Fruit fly (Drosophila melanogaster): ENCODE results near the gene CG13640.

The CG13640 gene

dm6 chr3R:24862065-24862464 lies at the start of gene CG13640:
TSS of gene CG13640 (minus strand) at chr3R:24862165.
- TF ChIP-seq Sin3A (optimal IDR thresholded peaks at IDR 0.05) (no peak), insv (optimal IDR thresholded peaks at IDR 0.05) (no peak), ttk (optimal IDR thresholded peaks at IDR 0.05) (no peak), h (optimal IDR thresholded peaks at IDR 0.05) (no peak), psq (optimal IDR thresholded peaks at IDR 0.05) (no peak), Myc (optimal IDR thresholded peaks at IDR 0.05) (no peak)

dm6 chr3R:24910097-24910496 lies 48.1 kb upstream of the CG13640 start:
- no peak for TF ChIP-seq h (optimal IDR thresholded peaks at IDR 0.05)
- no peak for TF ChIP-seq insv (optimal IDR thresholded peaks at IDR 0.05)
- TF ChIP-seq psq (optimal IDR thresholded peaks at IDR 0.05), result no peak
- TF ChIP-seq Myc (optimal IDR thresholded peaks at IDR 0.05), result no peak
- TF ChIP-seq Sin3A (optimal IDR thresholded peaks at IDR 0.05), result no peak
- no peak for TF ChIP-seq ttk (optimal IDR thresholded peaks at IDR 0.05)

- TF ChIP-seq Sin3A (optimal IDR thresholded peaks at IDR 0.05) (no peak), ttk (optimal IDR thresholded peaks at IDR 0.05) (no peak), insv (optimal IDR thresholded peaks at IDR 0.05) (no peak), Myc (optimal IDR thresholded peaks at IDR 0.05) (no peak), h (optimal IDR thresholded peaks at IDR 0.05) (no peak), psq (optimal IDR thresholded peaks at IDR 0.05) (no peak)
These were observed 46.1 kb upstream of the CG13640 start for dm6 chr3R:24908034-24908433.

dm6 chr3R:24906648-24907047 lies 44.7 kb upstream of the CG13640 start:
- TF ChIP-seq Myc (optimal IDR thresholded peaks at IDR 0.05) (no peak), Sin3A (optimal IDR thresholded peaks at IDR 0.05) (no peak), h (optimal IDR thresholded peaks at IDR 0.05) (no peak), insv (optimal IDR thresholded peaks at IDR 0.05) (no peak), psq (optimal IDR thresholded peaks at IDR 0.05) (no peak)

- TF ChIP-seq Sin3A (optimal IDR thresholded peaks at IDR 0.05), result no peak
These were observed 44.1 kb upstream of the CG13640 start, which contains the start of gene CG13643 for dm6 chr3R:24905959-24906634. TSS of gene CG13643 (minus strand) at chr3R:24906004.

dm6 chr3R:24900816-24901215 lies 38.9 kb upstream of the CG13640 start, which contains the start of gene CG10845:
TSS of gene CG10845 (plus strand) at chr3R:24901116.
- TF ChIP-seq Sin3A (optimal IDR thresholded peaks at IDR 0.05) (no peak), insv (optimal IDR thresholded peaks at IDR 0.05) (no peak)

- TF ChIP-seq h (optimal IDR thresholded peaks at IDR 0.05) (no peak), insv (optimal IDR thresholded peaks at IDR 0.05) (no peak), ttk (optimal IDR thresholded peaks at IDR 0.05) (no peak), Sin3A (optimal IDR thresholded peaks at IDR 0.05) (no peak), psq (optimal IDR thresholded peaks at IDR 0.05) (no peak), Myc (optimal IDR thresholded peaks at IDR 0.05) (no peak)
These were observed 32.6 kb upstream of the CG13640 start, which contains the start of the genes CG31121 and CG11069 for dm6 chr3R:24894419-24895206. TSS of gene CG31121 (minus strand) at chr3R:24894605. TSS of gene CG11069 (plus strand) at chr3R:24894742.

dm6 chr3R:24893320-24893955 lies 31.5 kb upstream of the CG13640 start:
- TF ChIP-seq h (optimal IDR thresholded peaks at IDR 0.05) (no peak), Sin3A (optimal IDR thresholded peaks at IDR 0.05) (no peak), ttk (optimal IDR thresholded peaks at IDR 0.05) (no peak), insv (optimal IDR thresholded peaks at IDR 0.05) (no peak), Myc (optimal IDR thresholded peaks at IDR 0.05) (no peak), psq (optimal IDR thresholded peaks at IDR 0.05) (no peak)

- TF ChIP-seq h (optimal IDR thresholded peaks at IDR 0.05) (no peak), Sin3A (optimal IDR thresholded peaks at IDR 0.05) (no peak), ttk (optimal IDR thresholded peaks at IDR 0.05) (no peak), Myc (optimal IDR thresholded peaks at IDR 0.05) (no peak), psq (optimal IDR thresholded peaks at IDR 0.05) (no peak), insv (optimal IDR thresholded peaks at IDR 0.05) (no peak)
These were observed 29.0 kb upstream of the CG13640 start for dm6 chr3R:24890919-24891318.

dm6 chr3R:24890217-24890616 lies 28.3 kb upstream of the CG13640 start:
- TF ChIP-seq Sin3A (optimal IDR thresholded peaks at IDR 0.05), result no peak
- TF ChIP-seq Myc (optimal IDR thresholded peaks at IDR 0.05), result no peak

- TF ChIP-seq psq (optimal IDR thresholded peaks at IDR 0.05), result no peak
- no peak for TF ChIP-seq insv (optimal IDR thresholded peaks at IDR 0.05)
- TF ChIP-seq Sin3A (optimal IDR thresholded peaks at IDR 0.05), result no peak
These were observed 27.4 kb upstream of the CG13640 start for dm6 chr3R:24889303-24889892.

- no peak for TF ChIP-seq h (optimal IDR thresholded peaks at IDR 0.05)
- no peak for TF ChIP-seq insv (optimal IDR thresholded peaks at IDR 0.05)
These were observed 26.5 kb upstream of the CG13640 start for dm6 chr3R:24888418-24888817.

Measured in Kc167 (cell line).